Fruit fly (Drosophila melanogaster) whole organism: ENCODE data around the gene CG42824.

Source experiments
- Dll ChIP-seq: fragments of >200 bp; optimal IDR thresholded peaks from 2 replicates; lab custom pipeline; 2017
- EcR ChIP-seq, 2 experiments: fragments of >200 bp; optimal IDR thresholded peaks; 2 replicates each; lab custom pipeline; 2017; ENCODE audit warnings: missing biosample characterization in 2 of 2, missing genetic modification characterization in 2 of 2, missing genetic modification reagents in 2 of 2
- pan ChIP-seq: fragments of >200 bp; optimal IDR thresholded peaks from 2 replicates; lab custom pipeline; 2017

dm6 chr3R:17412458-17413127 is 6.3 kb upstream of the CG42824 start, which contains the start of gene CG42821:
- TF ChIP-seq Dll (lab: Kevin White, UChicago) (no peak), EcR (GFP tag; optimal IDR thresholded peaks at IDR 0.05; lab: Kevin White, UChicago) (no peak), pan (lab: Kevin White, UChicago) (no peak)
